Worm (Caenorhabditis elegans) whole organism, young adult: Measurements from ENCODE around the gene Y53F4B.19.

Experiments used
- B0019.2 ChIP-seq: fragments of 200-800 bp; sonication (Bioruptor generic); conservative IDR thresholded peaks from 2 replicates; pipeline ENCODE4 v1.3.6; 2022; ENCODE audit warnings: missing genetic modification reagents, missing genetic modification characterization, missing compliant biosample characterization
- F22D6.2 ChIP-seq: sonication (generic microtip); optimal IDR thresholded peaks from 2 replicates; lab custom pipeline; 2016; ENCODE audit warnings: mild to moderate bottlenecking, missing genetic modification characterization, missing compliant biosample characterization
- F23B12.7 ChIP-seq: sonication (generic microtip); optimal IDR thresholded peaks from 2 replicates; lab custom pipeline; 2017; ENCODE audit warnings: missing genetic modification characterization, mild to moderate bottlenecking, missing compliant biosample characterization, antibody characterized with exemption, moderate library complexity; ENCODE audit not compliant: insufficient read depth
- F49E8.2 ChIP-seq: sonication (generic microtip); optimal IDR thresholded peaks from 3 replicates; lab custom pipeline; 2017; ENCODE audit warnings: missing genetic modification characterization, mild to moderate bottlenecking, missing compliant biosample characterization, antibody characterized with exemption, moderate library complexity; ENCODE audit not compliant: insufficient read depth
- F52B5.7 ChIP-seq: sonication (generic microtip); optimal IDR thresholded peaks from 2 replicates; lab custom pipeline; 2016; ENCODE audit warnings: mild to moderate bottlenecking, missing genetic modification characterization, missing compliant biosample characterization
- F57A8.1 ChIP-seq: fragments of 200-800 bp; sonication (Bioruptor generic); optimal IDR thresholded peaks from 2 replicates; lab custom pipeline; 2018; ENCODE audit warnings: mild to moderate bottlenecking, missing genetic modification characterization, moderate library complexity, missing compliant biosample characterization
- K11D2.4 ChIP-seq: fragments of 200-800 bp; sonication (Bioruptor generic); IDR thresholded peaks from 2 replicates; pipeline ENCODE4 v1.3.6; 2022; ENCODE audit warnings: missing genetic modification reagents, missing genetic modification characterization, missing compliant biosample characterization
- T07F8.4 ChIP-seq: sonication (generic microtip); optimal IDR thresholded peaks from 2 replicates; lab custom pipeline; 2016; ENCODE audit warnings: mild to moderate bottlenecking, missing genetic modification characterization, moderate library complexity, missing compliant biosample characterization
- Y53G8AR.9 ChIP-seq: fragments of 200-800 bp; sonication (Bioruptor generic); conservative IDR thresholded peaks from 2 replicates; pipeline ENCODE4 v1.3.6; 2022; ENCODE audit warnings: missing genetic modification reagents, missing genetic modification characterization, missing compliant biosample characterization
- Y95B8A.8 ChIP-seq: fragments of 200-800 bp; sonication (Bioruptor generic); IDR thresholded peaks from 2 replicates; pipeline ENCODE4 v1.3.6; 2022; ENCODE audit warnings: missing genetic modification reagents, missing genetic modification characterization, missing compliant biosample characterization
- akir-1 ChIP-seq: fragments of 200-800 bp; sonication (Bioruptor generic); optimal IDR thresholded peaks from 2 replicates; lab custom pipeline; 2018; ENCODE audit warnings: mild to moderate bottlenecking, missing genetic modification characterization, moderate library complexity, missing compliant biosample characterization
- aptf-2 ChIP-seq: fragments of 200-800 bp; sonication (Bioruptor generic); conservative IDR thresholded peaks from 2 replicates; pipeline ENCODE4 v1.3.6; 2022; ENCODE audit warnings: missing genetic modification reagents, missing genetic modification characterization, missing compliant biosample characterization
- attf-3 ChIP-seq: fragments of 200-800 bp; sonication (Bioruptor generic); conservative IDR thresholded peaks from 2 replicates; pipeline ENCODE4 v1.3.6; 2022; ENCODE audit warnings: missing genetic modification reagents, missing genetic modification characterization, missing compliant biosample characterization
- cebp-1 ChIP-seq, 2 experiments: fragments of 200-800 bp in 1 of 2; sonication (Bioruptor generic) in 1 of 2; sonication (generic microtip) in 1 of 2; IDR thresholded peaks in 1 of 2; optimal IDR thresholded peaks in 1 of 2; 2 replicates each; pipeline versions ENCODE4 v1.3.6 to Lab custom; 2017 to 2022; ENCODE audit warnings: missing compliant biosample characterization in 2 of 2, missing genetic modification characterization in 2 of 2, mild to moderate bottlenecking in 1 of 2, missing genetic modification reagents in 1 of 2, moderate library complexity in 1 of 2
- ceh-100 ChIP-seq: fragments of 200-800 bp; sonication (Bioruptor generic); IDR thresholded peaks from 2 replicates; pipeline ENCODE4 v1.3.6; 2022; ENCODE audit warnings: missing genetic modification reagents, missing genetic modification characterization, missing compliant biosample characterization
- ceh-40 ChIP-seq: fragments of 200-800 bp; sonication (Bioruptor generic); IDR thresholded peaks from 2 replicates; pipeline ENCODE4 v1.3.6; 2022; ENCODE audit warnings: missing genetic modification characterization, missing compliant biosample characterization
- dox-1 ChIP-seq: fragments of 200-800 bp; sonication (Bioruptor generic); IDR thresholded peaks from 2 replicates; pipeline ENCODE4 v1.3.6; 2022; ENCODE audit warnings: missing genetic modification reagents, missing genetic modification characterization, missing compliant biosample characterization
- efl-1 ChIP-seq: fragments of 150-350 bp; optimal IDR thresholded peaks from 2 replicates; lab custom pipeline; 2014; ENCODE audit warnings: missing biosample characterization, missing genetic modification reagents, missing genetic modification characterization
- egl-18 ChIP-seq: fragments of 200-800 bp; sonication (Bioruptor generic); IDR thresholded peaks from 2 replicates; pipeline ENCODE4 v1.3.6; 2022; ENCODE audit warnings: missing genetic modification reagents, missing genetic modification characterization, missing compliant biosample characterization
- egrh-3 ChIP-seq: fragments of 200-800 bp; sonication (Bioruptor generic); IDR thresholded peaks from 2 replicates; pipeline ENCODE4 v1.3.6; 2022; ENCODE audit warnings: missing genetic modification reagents, missing genetic modification characterization, missing compliant biosample characterization
- ekl-4 ChIP-seq: fragments of 200-800 bp; sonication (Bioruptor generic); IDR thresholded peaks from 2 replicates; pipeline ENCODE4 v1.3.6; 2022; ENCODE audit warnings: missing genetic modification reagents, missing genetic modification characterization, missing compliant biosample characterization
- gei-17 ChIP-seq: fragments of 200-800 bp; sonication (Bioruptor generic); optimal IDR thresholded peaks from 2 replicates; lab custom pipeline; 2018; ENCODE audit warnings: mild to moderate bottlenecking, missing genetic modification characterization, missing compliant biosample characterization
- hmg-1.2 ChIP-seq: fragments of 200-800 bp; sonication (Bioruptor generic); IDR thresholded peaks from 2 replicates; pipeline ENCODE4 v1.3.6; 2022; ENCODE audit warnings: missing genetic modification reagents, missing genetic modification characterization, missing compliant biosample characterization
- hmg-20 ChIP-seq: fragments of 200-800 bp; sonication (Bioruptor generic); IDR thresholded peaks from 2 replicates; pipeline ENCODE4 v1.3.6; 2022; ENCODE audit warnings: missing genetic modification reagents, missing genetic modification characterization, missing compliant biosample characterization
- let-526 ChIP-seq: fragments of 200-800 bp; sonication (Bioruptor generic); IDR thresholded peaks from 2 replicates; pipeline ENCODE4 v1.3.6; 2022; ENCODE audit warnings: missing genetic modification reagents, missing genetic modification characterization, missing compliant biosample characterization
- lin-26 ChIP-seq: fragments of 200-800 bp; sonication (Bioruptor generic); IDR thresholded peaks from 2 replicates; pipeline ENCODE4 v1.3.6; 2022; ENCODE audit warnings: missing genetic modification reagents, missing genetic modification characterization, missing compliant biosample characterization
- lin-35 ChIP-seq, 3 experiments: fragments of 150-350 bp in 2 of 3; sonication (generic microtip) in 1 of 3; optimal IDR thresholded peaks; 2 replicates each; lab custom pipeline; 2014 to 2018; ENCODE audit warnings: missing biosample characterization in 3 of 3, missing genetic modification characterization in 3 of 3, missing genetic modification reagents in 3 of 3
- lin-40 ChIP-seq: sonication (generic microtip); optimal IDR thresholded peaks from 2 replicates; lab custom pipeline; 2016; ENCODE audit warnings: missing genetic modification characterization, mild to moderate bottlenecking, missing compliant biosample characterization, missing genotype, missing genetic modification reagents
- lsl-1 ChIP-seq: fragments of 200-800 bp; sonication (Bioruptor generic); optimal IDR thresholded peaks from 2 replicates; lab custom pipeline; 2018; ENCODE audit warnings: mild to moderate bottlenecking, missing genetic modification characterization, moderate library complexity, missing compliant biosample characterization
- madf-10 ChIP-seq: sonication (generic microtip); optimal IDR thresholded peaks from 2 replicates; lab custom pipeline; 2016; ENCODE audit warnings: mild to moderate bottlenecking, missing genetic modification characterization, missing compliant biosample characterization
- mes-4 ChIP-seq: sonication (generic microtip); optimal IDR thresholded peaks from 2 replicates; lab custom pipeline; 2016; ENCODE audit warnings: missing genotype, missing genetic modification characterization, missing compliant biosample characterization
- mxl-1 ChIP-seq: sonication (generic microtip); optimal IDR thresholded peaks from 2 replicates; lab custom pipeline; 2016; ENCODE audit warnings: missing genetic modification characterization, missing compliant biosample characterization
- nhr-27 ChIP-seq: fragments of 200-800 bp; sonication (Bioruptor generic); optimal IDR thresholded peaks from 2 replicates; lab custom pipeline; 2018; ENCODE audit warnings: mild to moderate bottlenecking, missing genetic modification characterization, moderate library complexity, missing compliant biosample characterization
- nhr-80 ChIP-seq: sonication (generic microtip); optimal IDR thresholded peaks from 2 replicates; lab custom pipeline; 2016; ENCODE audit warnings: missing genetic modification characterization, missing compliant biosample characterization
- repo-1 ChIP-seq: sonication (generic microtip); optimal IDR thresholded peaks from 2 replicates; lab custom pipeline; 2017; ENCODE audit warnings: mild to moderate bottlenecking, missing genetic modification characterization, missing compliant biosample characterization
- sdz-38 ChIP-seq: sonication (generic microtip); optimal IDR thresholded peaks from 2 replicates; lab custom pipeline; 2016; ENCODE audit warnings: missing genotype, missing genetic modification characterization, missing compliant biosample characterization
- snpc-1.1 ChIP-seq: sonication (generic microtip); optimal IDR thresholded peaks from 2 replicates; lab custom pipeline; 2017; ENCODE audit warnings: missing genetic modification characterization, mild to moderate bottlenecking, missing compliant biosample characterization, antibody characterized with exemption, moderate library complexity, missing genotype, missing genetic modification reagents; ENCODE audit not compliant: insufficient read depth
- snpc-4 ChIP-seq, 5 experiments: fragments of 150-350 bp in 1 of 5; sonication (generic microtip) in 4 of 5; optimal IDR thresholded peaks; 2 replicates each; lab custom pipeline; 2014 to 2018; ENCODE audit warnings: missing genetic modification characterization in 5 of 5, missing biosample characterization in 3 of 5, antibody characterized with exemption in 2 of 5, mild to moderate bottlenecking in 2 of 5, missing compliant biosample characterization in 2 of 5, missing genotype in 2 of 5, moderate library complexity in 2 of 5, missing genetic modification reagents in 1 of 5
- sptf-2 ChIP-seq: fragments of 200-800 bp; sonication (Bioruptor generic); optimal IDR thresholded peaks from 2 replicates; lab custom pipeline; 2018; ENCODE audit warnings: mild to moderate bottlenecking, missing genetic modification characterization, missing compliant biosample characterization
- tlf-1 ChIP-seq: fragments of 200-800 bp; sonication (Bioruptor generic); optimal IDR thresholded peaks from 2 replicates; lab custom pipeline; 2018; ENCODE audit warnings: mild to moderate bottlenecking, missing genetic modification characterization, missing compliant biosample characterization
- zim-3 ChIP-seq: sonication (generic microtip); optimal IDR thresholded peaks from 2 replicates; lab custom pipeline; 2017; ENCODE audit warnings: mild to moderate bottlenecking, missing genetic modification characterization, moderate library complexity, missing compliant biosample characterization
- ztf-22 ChIP-seq: fragments of 200-800 bp; sonication (Bioruptor generic); optimal IDR thresholded peaks from 2 replicates; lab custom pipeline; 2018; ENCODE audit warnings: mild to moderate bottlenecking, missing genetic modification characterization, moderate library complexity, missing compliant biosample characterization
- ztf-28 ChIP-seq: fragments of 200-800 bp; sonication (Bioruptor generic); IDR thresholded peaks from 2 replicates; pipeline ENCODE4 v1.3.6; 2022; ENCODE audit warnings: missing genetic modification reagents, missing genetic modification characterization, missing compliant biosample characterization
- ztf-3 ChIP-seq: fragments of 200-800 bp; sonication (Bioruptor generic); optimal IDR thresholded peaks from 2 replicates; lab custom pipeline; 2018; ENCODE audit warnings: mild to moderate bottlenecking, missing genetic modification characterization, missing compliant biosample characterization

The Y53F4B.19 gene

ce11 chrII:15111352-15111751 lies 34.6 kb downstream of the Y53F4B.19 start:
- TF ChIP-seq F49E8.2 (tag; lab: Kevin White, UChicago) = no peak
- TF ChIP-seq F52B5.7 = no peak
- TF ChIP-seq nhr-80 (tag; lab: Kevin White, UChicago) = peak; percentile 64
- TF ChIP-seq dox-1 (GFP tag; lab: Robert Waterston, UW) = 0 out of 2 replicates have a peak, but pooled peaks have one; percentile 22
- TF ChIP-seq cebp-1 (GFP tag; IDR thresholded peaks at IDR 0.05; lab: Robert Waterston, UW) = no peak
- TF ChIP-seq cebp-1 (tag; optimal IDR thresholded peaks at IDR 0.05; lab: Kevin White, UChicago) = peak; percentile 36
- TF ChIP-seq, all 124 proteins: peak for 3

ce11 chrII:15119537-15120360 lies 43.0 kb downstream of the Y53F4B.19 start, which contains the start of gene arp-1:
Gene arp-1 (plus strand): TSS chrII:15120301.
- TF ChIP-seq F57A8.1 (GFP tag; lab: Kevin White, UChicago) (no peak), lin-35 (GFP tag; optimal IDR thresholded peaks at IDR 0.05; lab: Kevin White, UChicago) (peak in 1 of 3 experiments; percentile 35), ztf-22 (GFP tag; lab: Kevin White, UChicago) (no peak), egl-18 (GFP tag; lab: Robert Waterston, UW) (no peak), akir-1 (GFP tag; lab: Kevin White, UChicago) (no peak), lsl-1 (GFP tag; lab: Kevin White, UChicago) (peak; percentile 38), Y53G8AR.9 (GFP tag; lab: Robert Waterston, UW) (no peak), T07F8.4 (tag; lab: Kevin White, UChicago) (no peak), lin-40 (peak; percentile 19), ceh-40 (no peak), zim-3 (no peak), hmg-1.2 (GFP tag; lab: Robert Waterston, UW) (peak; percentile 37; the same call in 1 of the 2 replicates), tlf-1 (GFP tag; lab: Kevin White, UChicago) (no peak), ceh-100 (GFP tag; lab: Robert Waterston, UW) (no peak), ztf-28 (GFP tag; lab: Robert Waterston, UW) (no peak), F52B5.7 (no peak), mxl-1 (tag; lab: Kevin White, UChicago) (no peak), snpc-4 (GFP tag; optimal IDR thresholded peaks at IDR 0.05; lab: Kevin White, UChicago) (no peak), snpc-4 (tag; optimal IDR thresholded peaks at IDR 0.05; lab: Kevin White, UChicago) (peak in 3 of 4 experiments; percentile 4 to 59 (median 10)), let-526 (no peak), snpc-1.1 (no peak), attf-3 (GFP tag; lab: Robert Waterston, UW) (peak; percentile 84), repo-1 (tag; lab: Kevin White, UChicago) (no peak), mes-4 (tag; lab: Kevin White, UChicago) (no peak), F23B12.7 (peak; percentile 22), lin-26 (GFP tag; lab: Robert Waterston, UW) (no peak), B0019.2 (GFP tag; lab: Robert Waterston, UW) (no peak), hmg-20 (no peak), efl-1 (GFP tag; lab: Kevin White, UChicago) (no peak), sdz-38 (no peak), ztf-3 (GFP tag; lab: Kevin White, UChicago) (no peak), F22D6.2 (tag; lab: Kevin White, UChicago) (no peak), sptf-2 (GFP tag; lab: Kevin White, UChicago) (peak; percentile 10), ekl-4 (GFP tag; lab: Robert Waterston, UW) (no peak), gei-17 (no peak), K11D2.4 (GFP tag; lab: Robert Waterston, UW) (no peak), nhr-27 (tag; lab: Kevin White, UChicago) (no peak), egrh-3 (GFP tag; lab: Robert Waterston, UW) (no peak), Y95B8A.8 (no peak), aptf-2 (GFP tag; lab: Robert Waterston, UW) (no peak), madf-10 (tag; lab: Kevin White, UChicago) (no peak)
